Worm (Caenorhabditis elegans) whole organism, L2 larva: ENCODE results near the gene rpn-2.

ENCODE experiments used
- R02D3.7 ChIP-seq: fragments of 150-350 bp; optimal IDR thresholded peaks from 2 replicates; lab custom pipeline; 2014; ENCODE audit warnings: missing biosample characterization, missing genetic modification characterization
- ZK546.5 ChIP-seq: sonication (generic microtip); optimal IDR thresholded peaks from 2 replicates; lab custom pipeline; 2017; ENCODE audit warnings: missing biosample characterization, missing genetic modification characterization
- ceh-82 ChIP-seq: fragments of 150-350 bp; optimal IDR thresholded peaks from 2 replicates; lab custom pipeline; 2014; ENCODE audit warnings: missing biosample characterization, missing genetic modification characterization
- egl-27 ChIP-seq: sonication (generic microtip); optimal IDR thresholded peaks from 3 replicates; lab custom pipeline; 2017; ENCODE audit warnings: missing biosample characterization, missing genetic modification reagents, missing genetic modification characterization
- elt-3 ChIP-seq: sonication (generic microtip); optimal IDR thresholded peaks from 2 replicates; lab custom pipeline; 2017; ENCODE audit warnings: missing biosample characterization, missing genetic modification characterization
- gmeb-1 ChIP-seq: fragments of 150-350 bp; optimal IDR thresholded peaks from 2 replicates; lab custom pipeline; 2014; ENCODE audit warnings: missing biosample characterization, missing genetic modification characterization
- lsy-2 ChIP-seq, 2 experiments: fragments of 150-350 bp in 1 of 2; sonication (generic microtip) in 1 of 2; optimal IDR thresholded peaks; 2 replicates each; lab custom pipeline; 2014 to 2017; ENCODE audit warnings: missing biosample characterization in 2 of 2, missing genetic modification characterization in 2 of 2
- nhr-11 ChIP-seq: fragments of 150-350 bp; optimal IDR thresholded peaks from 2 replicates; lab custom pipeline; 2014; ENCODE audit warnings: missing biosample characterization, missing genetic modification characterization
- nhr-237 ChIP-seq: fragments of 150-350 bp; optimal IDR thresholded peaks from 2 replicates; lab custom pipeline; 2014; ENCODE audit warnings: missing biosample characterization, missing genetic modification characterization
- peb-1 ChIP-seq: fragments of 150-350 bp; optimal IDR thresholded peaks from 2 replicates; lab custom pipeline; 2014; ENCODE audit warnings: missing biosample characterization, missing genetic modification characterization
- unc-62 ChIP-seq: fragments of 150-350 bp; optimal IDR thresholded peaks from 2 replicates; lab custom pipeline; 2014; ENCODE audit warnings: missing biosample characterization, missing genetic modification reagents, missing genetic modification characterization
- ztf-11 ChIP-seq: sonication (generic microtip); optimal IDR thresholded peaks from 2 replicates; lab custom pipeline; 2017; ENCODE audit warnings: missing biosample characterization, missing genetic modification characterization
- ztf-4 ChIP-seq: fragments of 150-350 bp; optimal IDR thresholded peaks from 2 replicates; lab custom pipeline; 2014; ENCODE audit warnings: missing biosample characterization, missing genetic modification characterization

DNA sequence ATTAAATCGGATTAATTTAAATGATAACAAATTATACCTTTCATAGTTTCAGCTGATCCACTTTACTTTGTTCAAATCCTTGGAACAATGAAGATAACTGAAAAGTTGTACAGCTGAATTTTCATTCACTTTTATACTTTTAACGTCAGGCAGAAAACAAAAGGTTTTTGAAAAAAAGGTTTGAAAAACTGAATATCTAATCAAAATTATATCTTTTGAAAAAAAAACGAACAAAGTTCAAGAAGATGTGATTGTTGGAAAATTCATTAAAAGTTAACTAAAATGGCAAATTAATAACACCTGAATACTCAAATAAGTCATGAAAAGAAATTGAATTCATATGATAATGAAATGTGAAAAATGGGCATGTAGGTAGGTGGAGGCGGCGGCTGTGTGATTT is 37.7 kb downstream of the rpn-2 start, which contains the start of gene T12A2.21:
- TF ChIP-seq ztf-4 (tag; lab: Kevin White, UChicago) (no peak), unc-62 (no peak), ztf-11 (no peak), gmeb-1 (tag; lab: Kevin White, UChicago) (no peak), peb-1 (tag; lab: Kevin White, UChicago) (no peak), ceh-82 (tag; lab: Kevin White, UChicago) (no peak), nhr-11 (no peak), nhr-237 (tag; lab: Kevin White, UChicago) (no peak), ZK546.5 (tag; lab: Kevin White, UChicago) (no peak), lsy-2 (tag; optimal IDR thresholded peaks at IDR 0.05; lab: Kevin White, UChicago) (no peak), egl-27 (tag; lab: Kevin White, UChicago) (no peak), elt-3 (tag; lab: Kevin White, UChicago) (no peak), R02D3.7 (tag; lab: Kevin White, UChicago) (no peak)
